Fruit fly (Drosophila melanogaster) whole organism, embryonic: ENCODE data around the gene cpb.

Experiments
- Bgb ChIP-seq: fragments of 200-800 bp; sonication (Bioruptor generic); IDR thresholded peaks from 2 replicates; pipeline ENCODE4 v1.3.6; 2022; ENCODE audit warnings: missing biosample characterization, missing genetic modification characterization; ENCODE audit not compliant: partially characterized antibody
- CG10267 ChIP-seq: fragments of 200-800 bp; sonication (Bioruptor generic); optimal IDR thresholded peaks from 2 replicates; lab custom pipeline; 2018; ENCODE audit warnings: missing biosample characterization, mild to moderate bottlenecking, missing genetic modification characterization, moderate library complexity
- CG10366 ChIP-seq: fragments of 200-800 bp; sonication (Bioruptor generic); IDR thresholded peaks from 2 replicates; pipeline ENCODE4 v1.3.6; 2022; ENCODE audit warnings: missing biosample characterization, missing genetic modification characterization
- CG12659 ChIP-seq: fragments of 200-800 bp; sonication (Bioruptor generic); optimal IDR thresholded peaks from 3 replicates; lab custom pipeline; 2017; ENCODE audit warnings: mild to moderate bottlenecking, missing biosample characterization, missing genetic modification reagents, missing genetic modification characterization
- CG13287 ChIP-seq: fragments of 200-800 bp; sonication (Bioruptor generic); IDR thresholded peaks from 2 replicates; pipeline ENCODE4 v1.3.6; 2022; ENCODE audit warnings: missing biosample characterization, missing genetic modification characterization; ENCODE audit not compliant: partially characterized antibody
- CG14050 ChIP-seq: fragments of 200-800 bp; sonication (Bioruptor generic); IDR thresholded peaks from 3 replicates; pipeline ENCODE4 v1.3.6; 2022; ENCODE audit warnings: missing biosample characterization, missing genetic modification characterization
- CG14860 ChIP-seq: fragments of 200-800 bp; sonication (Bioruptor generic); IDR thresholded peaks from 3 replicates; pipeline ENCODE4 v1.3.6; 2022; ENCODE audit warnings: missing biosample characterization, missing genetic modification characterization; ENCODE audit not compliant: partially characterized antibody
- CG15269 ChIP-seq: fragments of 200-800 bp; sonication (Bioruptor generic); optimal IDR thresholded peaks from 2 replicates; lab custom pipeline; 2018; ENCODE audit warnings: missing biosample characterization, mild to moderate bottlenecking, missing genetic modification characterization, moderate library complexity
- CG17328 ChIP-seq: fragments of 200-800 bp; sonication (Bioruptor generic); IDR thresholded peaks from 2 replicates; pipeline ENCODE4 v1.3.6; 2022; ENCODE audit warnings: missing biosample characterization, missing genetic modification characterization
- CG2116 ChIP-seq: fragments of 200-800 bp; sonication (Bioruptor generic); optimal IDR thresholded peaks from 3 replicates; lab custom pipeline; 2018; ENCODE audit warnings: missing biosample characterization, mild to moderate bottlenecking, missing genetic modification characterization
- CG31441 ChIP-seq: fragments of 200-800 bp; sonication (Bioruptor generic); IDR thresholded peaks from 2 replicates; pipeline ENCODE4 v1.3.6; 2022; ENCODE audit warnings: missing biosample characterization, missing genetic modification characterization
- CG6791 ChIP-seq: fragments of 200-800 bp; sonication (Bioruptor generic); IDR thresholded peaks from 3 replicates; pipeline ENCODE4 v1.3.6; 2022; ENCODE audit warnings: missing biosample characterization, missing genetic modification characterization; ENCODE audit not compliant: partially characterized antibody
- CG7928 ChIP-seq: fragments of 200-800 bp; sonication (Bioruptor generic); optimal IDR thresholded peaks from 2 replicates; lab custom pipeline; 2017; ENCODE audit warnings: missing biosample characterization, mild to moderate bottlenecking, missing genetic modification characterization
- CG8290 ChIP-seq, 3 experiments: fragments of 200-800 bp; sonication (Bioruptor generic); optimal IDR thresholded peaks; 2 replicates each; lab custom pipeline; 2016 to 2019; ENCODE audit warnings: missing biosample characterization in 3 of 3, missing genetic modification characterization in 3 of 3, mild to moderate bottlenecking in 2 of 3, moderate library complexity in 1 of 3
- CG8478 ChIP-seq: fragments of >200 bp; optimal IDR thresholded peaks from 2 replicates; lab custom pipeline; 2018
- D19A ChIP-seq: fragments of 200-800 bp; optimal IDR thresholded peaks from 3 replicates; lab custom pipeline; 2019; ENCODE audit warnings: missing biosample characterization, mild to moderate bottlenecking, missing genetic modification characterization, moderate library complexity
- Doc3 ChIP-seq: fragments of 200-800 bp; sonication (Bioruptor generic); IDR thresholded peaks from 3 replicates; pipeline ENCODE4 v1.3.6; 2022; ENCODE audit warnings: missing biosample characterization, missing genetic modification characterization; ENCODE audit not compliant: partially characterized antibody
- Dp ChIP-seq: fragments of 200-800 bp; sonication (Bioruptor generic); optimal IDR thresholded peaks from 2 replicates; lab custom pipeline; 2018; ENCODE audit warnings: missing biosample characterization, mild to moderate bottlenecking, missing genetic modification characterization, moderate library complexity
- Fer2 ChIP-seq: fragments of 200-800 bp; sonication (Bioruptor generic); optimal IDR thresholded peaks from 2 replicates; lab custom pipeline; 2018; ENCODE audit warnings: missing biosample characterization, mild to moderate bottlenecking, missing genetic modification characterization, moderate library complexity
- HLH4C ChIP-seq: fragments of 200-800 bp; sonication (Bioruptor generic); IDR thresholded peaks from 3 replicates; pipeline ENCODE4 v1.3.6; 2022; ENCODE audit warnings: missing biosample characterization, missing genetic modification characterization; ENCODE audit not compliant: partially characterized antibody
- MBD-R2 ChIP-seq: fragments of 200-800 bp; sonication (Bioruptor generic); IDR thresholded peaks from 2 replicates; pipeline ENCODE4 v1.3.6; 2022; ENCODE audit warnings: missing biosample characterization, missing genetic modification characterization
- MESR4 ChIP-seq: fragments of 200-800 bp; sonication (Bioruptor generic); optimal IDR thresholded peaks from 2 replicates; lab custom pipeline; 2018; ENCODE audit warnings: missing biosample characterization, mild to moderate bottlenecking, missing genetic modification characterization, moderate library complexity
- Med ChIP-seq: fragments of 200-800 bp; sonication (Bioruptor generic); peaks from one replicate; lab custom pipeline; 2016; ENCODE audit warnings: missing biosample characterization, missing genetic modification characterization, mild to moderate bottlenecking, inconsistent platforms, moderate library complexity
- NC2β ChIP-seq: fragments of 200-800 bp; sonication (Bioruptor generic); optimal IDR thresholded peaks from 2 replicates; lab custom pipeline; 2016; ENCODE audit warnings: missing biosample characterization, missing genetic modification characterization
- Scr ChIP-seq: fragments of 200-800 bp; sonication (Bioruptor generic); IDR thresholded peaks from 2 replicates; pipeline ENCODE4 v1.3.6; 2022; ENCODE audit warnings: missing biosample characterization, missing genetic modification characterization; ENCODE audit not compliant: partially characterized antibody
- Sry-δ ChIP-seq: fragments of 200-800 bp; sonication (Bioruptor generic); optimal IDR thresholded peaks from 2 replicates; lab custom pipeline; 2016; ENCODE audit warnings: missing biosample characterization, missing genetic modification characterization
- amos ChIP-seq: fragments of 200-800 bp; sonication (Bioruptor generic); IDR thresholded peaks from 2 replicates; pipeline ENCODE4 v1.3.6; 2022; ENCODE audit warnings: missing biosample characterization, missing genetic modification characterization; ENCODE audit not compliant: partially characterized antibody
- ase ChIP-seq: fragments of 200-800 bp; sonication (Bioruptor generic); IDR thresholded peaks from 3 replicates; pipeline ENCODE4 v1.3.6; 2022; ENCODE audit warnings: missing biosample characterization, missing genetic modification characterization
- ato ChIP-seq: fragments of 200-800 bp; sonication (Bioruptor generic); IDR thresholded peaks from 2 replicates; pipeline ENCODE4 v1.3.6; 2022; ENCODE audit warnings: missing biosample characterization, missing genetic modification characterization; ENCODE audit not compliant: partially characterized antibody
- bab2 ChIP-seq: fragments of 200-800 bp; sonication (Bioruptor generic); optimal IDR thresholded peaks from 2 replicates; lab custom pipeline; 2016; ENCODE audit warnings: missing biosample characterization, missing genetic modification characterization
- chif ChIP-seq, 2 experiments: fragments of 200-800 bp; sonication (Bioruptor generic); optimal IDR thresholded peaks; 3 replicates each; lab custom pipeline; 2016; ENCODE audit warnings: missing biosample characterization in 2 of 2, missing genetic modification characterization in 2 of 2
- chn ChIP-seq: fragments of 200-800 bp; sonication (Bioruptor generic); optimal IDR thresholded peaks from 2 replicates; lab custom pipeline; 2016; ENCODE audit warnings: missing biosample characterization, missing genetic modification characterization
- crp ChIP-seq, 2 experiments: fragments of 200-800 bp; sonication (Bioruptor generic); optimal IDR thresholded peaks; 2 replicates in 1 of 2; 3 replicates in 1 of 2; lab custom pipeline; 2017; ENCODE audit warnings: missing biosample characterization in 2 of 2, missing genetic modification characterization in 2 of 2, mild to moderate bottlenecking in 1 of 2, moderate library complexity in 1 of 2
- gcm ChIP-seq: fragments of 200-800 bp; sonication (Bioruptor generic); optimal IDR thresholded peaks from 2 replicates; lab custom pipeline; 2019; ENCODE audit warnings: missing biosample characterization, mild to moderate bottlenecking, missing genetic modification characterization, moderate library complexity
- inv ChIP-seq: fragments of 200-800 bp; sonication (Bioruptor generic); IDR thresholded peaks from 2 replicates; pipeline ENCODE4 v1.3.6; 2022; ENCODE audit warnings: missing biosample characterization, missing genetic modification characterization; ENCODE audit not compliant: partially characterized antibody
- knrl ChIP-seq: fragments of 200-800 bp; sonication (Bioruptor generic); IDR thresholded peaks from 3 replicates; pipeline ENCODE4 v1.3.6; 2022; ENCODE audit warnings: missing biosample characterization, missing genetic modification characterization; ENCODE audit not compliant: partially characterized antibody
- nmo ChIP-seq: fragments of 200-800 bp; sonication (Bioruptor generic); optimal IDR thresholded peaks from 2 replicates; lab custom pipeline; 2018; ENCODE audit warnings: missing biosample characterization, mild to moderate bottlenecking, missing genetic modification characterization, moderate library complexity
- p53 ChIP-seq: fragments of 200-800 bp; sonication (Bioruptor generic); optimal IDR thresholded peaks from 2 replicates; lab custom pipeline; 2016; ENCODE audit warnings: missing biosample characterization, missing genetic modification characterization
- peb ChIP-seq: fragments of 200-800 bp; sonication (Bioruptor generic); IDR thresholded peaks from 2 replicates; pipeline ENCODE4 v1.3.6; 2022; ENCODE audit warnings: missing biosample characterization, missing genetic modification characterization
- pros ChIP-seq: fragments of 200-800 bp; sonication (Bioruptor generic); optimal IDR thresholded peaks from 3 replicates; lab custom pipeline; 2019; ENCODE audit warnings: missing biosample characterization, mild to moderate bottlenecking, missing genetic modification characterization, moderate library complexity
- pzg ChIP-seq: fragments of 200-800 bp; sonication (Bioruptor generic); optimal IDR thresholded peaks from 3 replicates; lab custom pipeline; 2018; ENCODE audit warnings: missing biosample characterization, mild to moderate bottlenecking, missing genetic modification characterization, moderate library complexity
- row ChIP-seq: fragments of 200-800 bp; sonication (Bioruptor generic); IDR thresholded peaks from 3 replicates; pipeline ENCODE4 v1.3.6; 2022; ENCODE audit warnings: missing biosample characterization, missing genetic modification characterization
- sisA ChIP-seq: fragments of 200-800 bp; sonication (Bioruptor generic); IDR thresholded peaks from 2 replicates; pipeline ENCODE4 v1.3.6; 2022; ENCODE audit warnings: missing biosample characterization, missing genetic modification characterization
- wek ChIP-seq: fragments of 200-800 bp; sonication (Bioruptor generic); optimal IDR thresholded peaks from 3 replicates; lab custom pipeline; 2018; ENCODE audit warnings: missing biosample characterization, mild to moderate bottlenecking, missing genetic modification characterization, moderate library complexity
- z ChIP-seq: fragments of 200-800 bp; sonication (Bioruptor generic); IDR thresholded peaks from 3 replicates; pipeline ENCODE4 v1.3.6; 2022; ENCODE audit warnings: missing biosample characterization, missing genetic modification characterization
- zen2 ChIP-seq: fragments of 200-800 bp; sonication (Bioruptor generic); IDR thresholded peaks from 3 replicates; pipeline ENCODE4 v1.3.6; 2022; ENCODE audit warnings: missing biosample characterization, missing genetic modification characterization; ENCODE audit not compliant: partially characterized antibody

The cpb gene

DNA sequence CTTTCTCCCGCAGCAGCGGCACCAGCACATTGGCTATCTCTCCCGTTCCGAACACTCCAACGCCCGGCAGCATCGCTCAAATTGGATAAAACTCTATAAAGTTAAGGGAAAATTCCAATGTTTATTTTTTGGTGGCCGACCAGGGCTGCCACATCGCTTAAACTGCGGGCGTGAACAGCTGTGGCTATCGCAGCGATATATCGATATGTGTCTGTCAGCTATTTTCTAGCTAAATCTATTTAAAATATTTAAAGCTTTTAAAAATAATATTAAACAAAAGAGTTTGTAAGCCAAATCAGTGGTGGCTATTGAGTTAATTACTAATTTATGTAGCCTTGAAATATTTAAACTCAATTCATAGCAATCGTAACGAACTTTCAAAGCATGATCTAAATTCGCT, 47.3 kb downstream of the cpb start, which contains the start of the genes CG17712 and CG17648 (continued):
- peak; percentile 83 for TF ChIP-seq CG7928
- no peak for TF ChIP-seq chn (GFP tag; lab: Kevin White, UChicago)
- no peak for TF ChIP-seq p53 (GFP tag; lab: Kevin White, UChicago)
- peak; percentile 74 for TF ChIP-seq HLH4C (GFP tag; lab: Robert Waterston, UW)
- no peak for TF ChIP-seq wek (GFP tag; lab: Kevin White, UChicago)
- TF ChIP-seq knrl (GFP tag; lab: Robert Waterston, UW), result peak; percentile 85
- TF ChIP-seq gcm, result peak; percentile 72
- TF ChIP-seq CG2116, result peak; percentile 21
- peak; percentile 82 for TF ChIP-seq Med (GFP tag; lab: Kevin White, UChicago)
- 0 out of 2 replicates have a peak, but pooled peaks have one; percentile 19 for TF ChIP-seq CG31441
- peak; percentile 89 for TF ChIP-seq CG6791
- no peak for TF ChIP-seq D19A (tag; lab: Kevin White, UChicago)
- TF ChIP-seq chif (GFP tag; optimal IDR thresholded peaks at IDR 0.05; lab: Kevin White, UChicago), result no peak
- TF ChIP-seq crp (GFP tag; optimal IDR thresholded peaks at IDR 0.05; lab: Kevin White, UChicago), result peak; percentile 31 to 90
- TF ChIP-seq ase (GFP tag; lab: Robert Waterston, UW), result no peak
- peak; percentile 52 for TF ChIP-seq pzg (GFP tag; lab: Kevin White, UChicago)
- TF ChIP-seq CG10267 (tag; lab: Kevin White, UChicago), result peak; percentile 2
- TF ChIP-seq MBD-R2 (GFP tag; lab: Robert Waterston, UW), result peak; percentile 98
- TF ChIP-seq z (GFP tag; lab: Robert Waterston, UW), result no peak
- peak; percentile 84 for TF ChIP-seq Bgb (GFP tag; lab: Robert Waterston, UW)
- TF ChIP-seq nmo (GFP tag; lab: Kevin White, UChicago), result peak; percentile 20
- TF ChIP-seq sisA (GFP tag; lab: Robert Waterston, UW), result no peak
- TF ChIP-seq Dp (GFP tag; lab: Kevin White, UChicago), result peak; percentile 44
- no peak for TF ChIP-seq CG8290 (GFP tag; optimal IDR thresholded peaks at IDR 0.05; lab: Kevin White, UChicago)
- peak in 1 of 2 experiments; percentile 16 for TF ChIP-seq CG8290 (tag; optimal IDR thresholded peaks at IDR 0.05; lab: Kevin White, UChicago)
- TF ChIP-seq pros, result no peak
- TF ChIP-seq peb (GFP tag; lab: Robert Waterston, UW), result no peak
- peak; percentile 62 for TF ChIP-seq Sry-δ
- TF ChIP-seq CG14050, result no peak
- peak; percentile 85 for TF ChIP-seq Scr (GFP tag; lab: Robert Waterston, UW)
- TF ChIP-seq CG8478, result no peak
- peak; percentile 70 for TF ChIP-seq ato (GFP tag; lab: Robert Waterston, UW)
- TF ChIP-seq amos (GFP tag; lab: Robert Waterston, UW), result peak; percentile 88
- TF ChIP-seq CG10366, result no peak
- TF ChIP-seq Doc3 (GFP tag; lab: Robert Waterston, UW), result peak; percentile 85
- TF ChIP-seq row (GFP tag; lab: Robert Waterston, UW), result peak; percentile 73
- 0 out of 2 replicates have a peak, but pooled peaks have one; percentile 17 for TF ChIP-seq CG17328
- TF ChIP-seq bab2 (GFP tag; lab: Kevin White, UChicago), result no peak
- TF ChIP-seq CG15269 (tag; lab: Kevin White, UChicago), result no peak
- TF ChIP-seq NC2β (GFP tag; lab: Kevin White, UChicago), result no peak
- TF ChIP-seq zen2, result peak; percentile 71; the same call in 2 of the 3 replicates
- TF ChIP-seq MESR4 (GFP tag; lab: Kevin White, UChicago), result peak; percentile 59
- TF ChIP-seq CG14860 (GFP tag; lab: Robert Waterston, UW), result peak; percentile 64
- TF ChIP-seq CG12659 (GFP tag; lab: Kevin White, UChicago), result no peak
- peak; percentile 65 for TF ChIP-seq inv (GFP tag; lab: Robert Waterston, UW)
- no peak for TF ChIP-seq Fer2 (tag; lab: Kevin White, UChicago)
- peak; percentile 90 for TF ChIP-seq CG13287 (GFP tag; lab: Robert Waterston, UW)
